Worm (Caenorhabditis elegans): ENCODE measurements around the gene C27A2.8.

- TF ChIP-seq tbx-37 (GFP tag; conservative IDR thresholded peaks at IDR 0.05) (no peak), ceh-13 (GFP tag; optimal IDR thresholded peaks at IDR 0.05) (no peak), B0310.2 (tag; optimal IDR thresholded peaks at IDR 0.05) (no peak), tra-4 (tag; optimal IDR thresholded peaks at IDR 0.05) (no peak), ama-1 (optimal IDR thresholded peaks at IDR 0.05) (no peak), hnd-1 (tag; optimal IDR thresholded peaks at IDR 0.05) (no peak), F13C5.2 (tag; optimal IDR thresholded peaks at IDR 0.05) (no peak), ceh-36 (tag; optimal IDR thresholded peaks at IDR 0.05) (no peak), flt-1 (GFP tag; IDR thresholded peaks at IDR 0.05) (no peak), sea-1 (GFP tag; conservative IDR thresholded peaks at IDR 0.05) (no peak)
Observed at ce11 chrII:5103784-5104457, 36.1 kb upstream of the C27A2.8 start, which contains the start of the genes C04G6.11 and mpk-2.

Measured in whole organism, early embryonic.